Fruit fly (Drosophila melanogaster) whole organism, prepupa: ENCODE results near the gene CG15742.

Experiments used
- CG10631 ChIP-seq: fragments of 200-800 bp; sonication (Bioruptor generic); optimal IDR thresholded peaks from 2 replicates; lab custom pipeline; 2016; ENCODE audit warnings: missing biosample characterization, missing genetic modification characterization
- CG11294 ChIP-seq: fragments of 200-800 bp; sonication (Bioruptor generic); IDR thresholded peaks from 2 replicates; pipeline ENCODE4 v1.3.6; 2022; ENCODE audit warnings: missing biosample characterization, missing genetic modification characterization
- CG11762 ChIP-seq: fragments of 200-800 bp; sonication (Bioruptor generic); optimal IDR thresholded peaks from 3 replicates; lab custom pipeline; 2016; ENCODE audit warnings: missing biosample characterization, missing genetic modification characterization; ENCODE audit not compliant: insufficient read depth
- CG11902 ChIP-seq: fragments of 200-800 bp; sonication (Bioruptor generic); optimal IDR thresholded peaks from 3 replicates; lab custom pipeline; 2016; ENCODE audit warnings: missing biosample characterization, missing genetic modification characterization
- CG15336 ChIP-seq: fragments of 200-800 bp; sonication (Bioruptor generic); IDR thresholded peaks from 2 replicates; pipeline ENCODE4 v1.3.6; 2022; ENCODE audit warnings: missing biosample characterization, missing genetic modification characterization
- CG1621 ChIP-seq: fragments of 200-800 bp; sonication (Bioruptor generic); optimal IDR thresholded peaks from 3 replicates; lab custom pipeline; 2018; ENCODE audit warnings: missing biosample characterization, mild to moderate bottlenecking, missing genetic modification characterization
- CG16779 ChIP-seq: fragments of 200-800 bp; sonication (Bioruptor generic); optimal IDR thresholded peaks from 3 replicates; lab custom pipeline; 2017; ENCODE audit warnings: missing biosample characterization, mild to moderate bottlenecking, missing genetic modification characterization
- CG3032 ChIP-seq: fragments of 200-800 bp; optimal IDR thresholded peaks from 2 replicates; lab custom pipeline; 2019; ENCODE audit warnings: missing biosample characterization, mild to moderate bottlenecking, missing genetic modification characterization, moderate library complexity
- CG31627 ChIP-seq: fragments of 200-800 bp; sonication (Bioruptor generic); optimal IDR thresholded peaks from 3 replicates; lab custom pipeline; 2016; ENCODE audit warnings: missing biosample characterization, missing genetic modification characterization
- CG32006 ChIP-seq: fragments of 200-800 bp; sonication (Bioruptor generic); optimal IDR thresholded peaks from 3 replicates; lab custom pipeline; 2017; ENCODE audit warnings: missing biosample characterization, mild to moderate bottlenecking, missing genetic modification characterization
- CG34406 ChIP-seq: fragments of 200-800 bp; sonication (Bioruptor generic); optimal IDR thresholded peaks from 3 replicates; lab custom pipeline; 2016; ENCODE audit warnings: missing biosample characterization, missing genetic modification characterization
- CG4318 ChIP-seq: fragments of 200-800 bp; sonication (Bioruptor generic); optimal IDR thresholded peaks from 3 replicates; lab custom pipeline; 2017; ENCODE audit warnings: missing biosample characterization, mild to moderate bottlenecking, missing genetic modification characterization
- CG6163 ChIP-seq: fragments of 200-800 bp; sonication (Bioruptor generic); IDR thresholded peaks from 3 replicates; pipeline ENCODE4 v1.3.6; 2022; ENCODE audit warnings: missing biosample characterization, missing genetic modification characterization
- CG6276 ChIP-seq: fragments of 200-800 bp; sonication (Bioruptor generic); optimal IDR thresholded peaks from 2 replicates; lab custom pipeline; 2017; ENCODE audit warnings: missing biosample characterization, mild to moderate bottlenecking, missing genetic modification characterization
- CG6808 ChIP-seq: fragments of 200-800 bp; sonication (Bioruptor generic); optimal IDR thresholded peaks from 3 replicates; lab custom pipeline; 2017; ENCODE audit warnings: missing biosample characterization, missing genetic modification characterization, mild to moderate bottlenecking, moderate library complexity, missing genetic modification reagents
- CG6854 ChIP-seq: fragments of 200-800 bp; sonication (Bioruptor generic); optimal IDR thresholded peaks from 2 replicates; lab custom pipeline; 2017; ENCODE audit warnings: missing biosample characterization, mild to moderate bottlenecking, missing genetic modification characterization
- CG8119 ChIP-seq: fragments of 200-800 bp; sonication (Bioruptor generic); IDR thresholded peaks from 3 replicates; pipeline ENCODE4 v1.3.6; 2022; ENCODE audit warnings: missing biosample characterization, missing genetic modification characterization
- CG8632 ChIP-seq: fragments of 200-800 bp; sonication (Bioruptor generic); optimal IDR thresholded peaks from 3 replicates; lab custom pipeline; 2016; ENCODE audit warnings: missing biosample characterization, missing genetic modification characterization
- CG9139 ChIP-seq: fragments of 200-800 bp; sonication (Bioruptor generic); optimal IDR thresholded peaks from 3 replicates; lab custom pipeline; 2017; ENCODE audit warnings: missing biosample characterization, mild to moderate bottlenecking, missing genetic modification characterization
- Eip75B ChIP-seq: fragments of 200-800 bp; sonication (Bioruptor generic); optimal IDR thresholded peaks from 3 replicates; lab custom pipeline; 2016; ENCODE audit warnings: missing biosample characterization, missing genetic modification characterization
- Eip78C ChIP-seq: fragments of 200-800 bp; sonication (Bioruptor generic); peaks from one replicate; lab custom pipeline; 2016; ENCODE audit warnings: missing biosample characterization, missing genetic modification characterization
- Eip93F ChIP-seq: fragments of 200-800 bp; sonication (Bioruptor generic); optimal IDR thresholded peaks from 2 replicates; lab custom pipeline; 2016; ENCODE audit warnings: missing biosample characterization, mild to moderate bottlenecking, missing genetic modification characterization
- Ets21C ChIP-seq: fragments of 200-800 bp; sonication (Bioruptor generic); optimal IDR thresholded peaks from 3 replicates; lab custom pipeline; 2016; ENCODE audit warnings: missing biosample characterization, missing genetic modification characterization
- Ets96B ChIP-seq: fragments of 200-800 bp; optimal IDR thresholded peaks from 2 replicates; lab custom pipeline; 2019; ENCODE audit warnings: missing biosample characterization, mild to moderate bottlenecking, missing genetic modification characterization, moderate library complexity
- Gug ChIP-seq: fragments of 200-800 bp; sonication (Bioruptor generic); IDR thresholded peaks from 2 replicates; pipeline ENCODE4 v1.3.6; 2022; ENCODE audit warnings: missing biosample characterization, missing genetic modification characterization
- Hr38 ChIP-seq: sonication (Bioruptor generic); optimal IDR thresholded peaks from 2 replicates; lab custom pipeline; 2016; ENCODE audit warnings: missing biosample characterization, missing genetic modification characterization
- Hr39 ChIP-seq: fragments of 200-800 bp; sonication (Bioruptor generic); optimal IDR thresholded peaks from 2 replicates; lab custom pipeline; 2016; ENCODE audit warnings: missing biosample characterization, missing genetic modification characterization
- Hr4 ChIP-seq: fragments of 200-800 bp; sonication (Bioruptor generic); optimal IDR thresholded peaks from 3 replicates; lab custom pipeline; 2016; ENCODE audit warnings: missing biosample characterization, missing genetic modification characterization
- Lpt ChIP-seq: fragments of 200-800 bp; sonication (Bioruptor generic); optimal IDR thresholded peaks from 3 replicates; lab custom pipeline; 2016; ENCODE audit warnings: missing biosample characterization, missing genetic modification characterization
- OdsH ChIP-seq: fragments of 200-800 bp; sonication (Bioruptor generic); optimal IDR thresholded peaks from 3 replicates; lab custom pipeline; 2016; ENCODE audit warnings: missing biosample characterization, missing genetic modification characterization
- achi ChIP-seq: fragments of 200-800 bp; sonication (Bioruptor generic); optimal IDR thresholded peaks from 3 replicates; lab custom pipeline; 2016; ENCODE audit warnings: missing biosample characterization, missing genetic modification characterization
- acj6 ChIP-seq: fragments of 200-800 bp; sonication (Bioruptor generic); optimal IDR thresholded peaks from 3 replicates; lab custom pipeline; 2016; ENCODE audit warnings: missing biosample characterization, missing genetic modification characterization
- cyc ChIP-seq: fragments of 200-800 bp; sonication (Bioruptor generic); optimal IDR thresholded peaks from 3 replicates; lab custom pipeline; 2016; ENCODE audit warnings: missing biosample characterization, missing genetic modification characterization
- dsx ChIP-seq: fragments of 200-800 bp; optimal IDR thresholded peaks from 3 replicates; lab custom pipeline; 2019; ENCODE audit warnings: missing biosample characterization, mild to moderate bottlenecking, missing genetic modification characterization, moderate library complexity; ENCODE audit not compliant: poor library complexity, severe bottlenecking
- eg ChIP-seq: fragments of 200-800 bp; sonication (Bioruptor generic); IDR thresholded peaks from 3 replicates; pipeline ENCODE4 v1.3.6; 2022; ENCODE audit warnings: missing biosample characterization, missing genetic modification characterization
- esn ChIP-seq: fragments of 200-800 bp; sonication (Bioruptor generic); optimal IDR thresholded peaks from 2 replicates; lab custom pipeline; 2016; ENCODE audit warnings: missing biosample characterization, mild to moderate bottlenecking, missing genetic modification characterization, moderate library complexity
- fkh ChIP-seq: fragments of 200-800 bp; sonication (Bioruptor generic); optimal IDR thresholded peaks from 3 replicates; lab custom pipeline; 2017; ENCODE audit warnings: missing biosample characterization, mild to moderate bottlenecking, missing genetic modification characterization, moderate library complexity
- net ChIP-seq: fragments of 200-800 bp; sonication (Bioruptor generic); optimal IDR thresholded peaks from 3 replicates; lab custom pipeline; 2016; ENCODE audit warnings: missing biosample characterization, missing genetic modification characterization
- pdm3 ChIP-seq: fragments of 200-800 bp; sonication (Bioruptor generic); optimal IDR thresholded peaks from 3 replicates; lab custom pipeline; 2016; ENCODE audit warnings: missing biosample characterization, missing genetic modification characterization
- salr ChIP-seq, 2 experiments: fragments of 200-800 bp; sonication (Bioruptor generic); optimal IDR thresholded peaks; 3 replicates each; lab custom pipeline; 2016 to 2018; ENCODE audit warnings: missing biosample characterization in 2 of 2, missing genetic modification characterization in 2 of 2, mild to moderate bottlenecking in 1 of 2
- svp ChIP-seq: fragments of 200-800 bp; sonication (Bioruptor generic); peaks from one replicate; lab custom pipeline; 2016; ENCODE audit warnings: missing biosample characterization, missing genetic modification characterization
- topi ChIP-seq: fragments of 200-800 bp; sonication (Bioruptor generic); optimal IDR thresholded peaks from 3 replicates; lab custom pipeline; 2016; ENCODE audit warnings: missing biosample characterization, missing genetic modification characterization

The CG15742 gene

DNA sequence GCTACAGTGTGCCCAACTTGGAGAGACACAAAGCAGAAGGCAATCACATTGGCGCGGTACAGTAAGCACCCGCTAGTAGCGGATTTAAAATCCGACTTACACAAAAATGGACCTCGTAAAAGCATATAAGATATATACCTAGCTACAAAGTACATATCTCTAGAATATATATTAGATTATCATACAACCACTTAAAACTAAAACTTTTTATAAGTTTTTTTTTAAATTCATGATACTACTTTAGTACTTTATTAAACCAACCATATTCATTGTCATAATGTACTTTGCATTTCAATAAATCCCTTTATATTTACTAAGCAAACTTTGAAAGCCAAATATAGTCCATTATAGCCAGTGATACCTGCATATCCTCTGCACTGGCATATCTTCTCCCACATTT, 16.8 kb upstream of the CG15742 start (continued):
- TF ChIP-seq CG8632 (GFP tag; lab: Kevin White, UChicago) (peak; percentile 78), CG9139 (GFP tag; lab: Kevin White, UChicago) (peak; percentile 49), CG11902 (GFP tag; lab: Kevin White, UChicago) (peak; percentile 60), CG11762 (peak; percentile 73), Lpt (peak; percentile 46), eg (GFP tag; lab: Robert Waterston, UW) (peak; percentile 5; the same call in 1 of the 3 replicates), net (GFP tag; lab: Kevin White, UChicago) (peak; percentile 61), CG6276 (GFP tag; lab: Kevin White, UChicago) (peak; percentile 33), CG16779 (tag; lab: Kevin White, UChicago) (peak; percentile 4), CG31627 (peak; percentile 48), Gug (GFP tag; lab: Robert Waterston, UW) (peak; percentile 17; the same call in 1 of the 2 replicates), Hr38 (no peak), Eip78C (GFP tag; lab: Kevin White, UChicago) (peak; percentile 82), Ets21C (GFP tag; lab: Kevin White, UChicago) (peak; percentile 26), CG1621 (tag; lab: Kevin White, UChicago) (peak; percentile 48), CG3032 (tag; lab: Kevin White, UChicago) (peak; percentile 81), CG6854 (GFP tag; lab: Kevin White, UChicago) (no peak), dsx (peak; percentile 1)
- TF ChIP-seq, all 60 proteins: peak for 53

DNA sequence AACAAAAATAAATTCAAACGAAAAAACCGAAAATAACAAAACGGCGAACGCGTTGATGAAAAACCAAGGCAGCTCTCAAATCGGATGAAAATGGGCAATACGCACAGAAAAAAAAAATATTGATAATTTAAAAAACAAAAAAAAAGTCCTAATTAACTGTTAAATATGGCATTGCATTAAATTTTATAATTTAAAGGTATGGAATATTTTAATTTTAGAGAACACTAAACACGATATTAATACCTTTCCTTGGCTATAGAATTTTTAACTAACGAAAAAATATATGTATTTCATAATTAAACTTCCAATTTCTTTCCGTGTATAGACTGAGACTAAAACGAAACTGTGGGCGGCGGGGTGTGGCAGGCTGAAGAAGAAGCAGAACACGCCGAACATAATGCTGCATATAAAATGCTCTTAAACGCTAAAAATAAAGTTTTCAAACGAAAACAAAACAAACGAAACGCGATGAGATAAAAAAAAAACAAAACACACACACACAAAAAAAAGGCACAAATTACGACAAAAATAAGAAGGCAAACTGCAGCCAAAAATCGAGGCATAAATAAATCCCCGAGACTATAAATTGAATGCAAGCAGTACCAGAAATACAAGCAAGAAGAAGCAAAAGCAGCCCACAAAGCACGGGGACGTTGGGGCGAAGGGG, 16.3 kb upstream of the CG15742 start:
- TF ChIP-seq net (GFP tag; lab: Kevin White, UChicago) (no peak), acj6 (GFP tag; lab: Kevin White, UChicago) (peak; percentile 39), CG15336 (GFP tag; lab: Robert Waterston, UW) (peak; percentile 53), pdm3 (GFP tag; lab: Kevin White, UChicago) (peak; percentile 38), Eip78C (GFP tag; lab: Kevin White, UChicago) (peak; percentile 84), achi (GFP tag; lab: Kevin White, UChicago) (peak; percentile 45), CG11294 (peak; percentile 19; the same call in 1 of the 2 replicates), OdsH (GFP tag; lab: Kevin White, UChicago) (peak; percentile 34), Hr4 (GFP tag; lab: Kevin White, UChicago) (peak; percentile 45), esn (GFP tag; lab: Kevin White, UChicago) (peak; percentile 27), CG3032 (tag; lab: Kevin White, UChicago) (peak; percentile 40), CG6276 (GFP tag; lab: Kevin White, UChicago) (peak; percentile 62), CG6808 (GFP tag; lab: Kevin White, UChicago) (peak; percentile 8), Lpt (no peak), CG11902 (GFP tag; lab: Kevin White, UChicago) (no peak), CG4318 (GFP tag; lab: Kevin White, UChicago) (peak; percentile 17), CG6163 (GFP tag; lab: Robert Waterston, UW) (peak; percentile 58; the same call in 1 of the 3 replicates), CG10631 (GFP tag; lab: Kevin White, UChicago) (peak; percentile 35), Hr38 (no peak), CG34406 (GFP tag; lab: Kevin White, UChicago) (peak; percentile 36), cyc (GFP tag; lab: Kevin White, UChicago) (peak; percentile 24), CG8119 (peak; percentile 67), Ets96B (tag; lab: Kevin White, UChicago) (peak; percentile 40), Eip75B (peak; percentile 15), fkh (GFP tag; lab: Kevin White, UChicago) (no peak), svp (GFP tag; lab: Kevin White, UChicago) (no peak), eg (GFP tag; lab: Robert Waterston, UW) (peak; percentile 82), topi (GFP tag; lab: Kevin White, UChicago) (peak; percentile 27), Eip93F (GFP tag; lab: Kevin White, UChicago) (no peak), CG32006 (GFP tag; lab: Kevin White, UChicago) (peak; percentile 67), salr (GFP tag; optimal IDR thresholded peaks at IDR 0.05; lab: Kevin White, UChicago) (peak in 1 of 2 experiments; percentile 59), Hr39 (GFP tag; lab: Kevin White, UChicago) (no peak)
